Worm (Caenorhabditis elegans) whole organism, young adult: ENCODE data around the gene C45B2.2.

Experiments
- F23B12.7 ChIP-seq: sonication (generic microtip); optimal IDR thresholded peaks from 2 replicates; lab custom pipeline; 2017; ENCODE audit warnings: missing genetic modification characterization, mild to moderate bottlenecking, missing compliant biosample characterization, antibody characterized with exemption, moderate library complexity; ENCODE audit not compliant: insufficient read depth
- Y53G8AR.9 ChIP-seq: fragments of 200-800 bp; sonication (Bioruptor generic); conservative IDR thresholded peaks from 2 replicates; pipeline ENCODE4 v1.3.6; 2022; ENCODE audit warnings: missing genetic modification reagents, missing genetic modification characterization, missing compliant biosample characterization
- Y95B8A.8 ChIP-seq: fragments of 200-800 bp; sonication (Bioruptor generic); IDR thresholded peaks from 2 replicates; pipeline ENCODE4 v1.3.6; 2022; ENCODE audit warnings: missing genetic modification reagents, missing genetic modification characterization, missing compliant biosample characterization
- ceh-100 ChIP-seq: fragments of 200-800 bp; sonication (Bioruptor generic); IDR thresholded peaks from 2 replicates; pipeline ENCODE4 v1.3.6; 2022; ENCODE audit warnings: missing genetic modification reagents, missing genetic modification characterization, missing compliant biosample characterization
- ceh-58 ChIP-seq: fragments of 200-800 bp; sonication (Bioruptor generic); IDR thresholded peaks from 2 replicates; pipeline ENCODE4 v1.3.6; 2022; ENCODE audit warnings: missing genetic modification characterization, missing compliant biosample characterization
- ceh-79 ChIP-seq: sonication (generic microtip); optimal IDR thresholded peaks from 2 replicates; lab custom pipeline; 2017; ENCODE audit warnings: mild to moderate bottlenecking, missing genetic modification characterization, missing compliant biosample characterization
- lsy-27 ChIP-seq: sonication (generic microtip); optimal IDR thresholded peaks from 2 replicates; lab custom pipeline; 2017; ENCODE audit warnings: missing genetic modification characterization, mild to moderate bottlenecking, missing compliant biosample characterization, antibody characterized with exemption, missing genotype, borderline replicate concordance; ENCODE audit not compliant: insufficient read depth
- nfya-2 ChIP-seq: fragments of 200-800 bp; sonication (Bioruptor generic); IDR thresholded peaks from 2 replicates; pipeline ENCODE4 v1.3.6; 2022; ENCODE audit warnings: missing genetic modification reagents, missing genetic modification characterization, missing compliant biosample characterization
- nhr-90 ChIP-seq: sonication (generic microtip); optimal IDR thresholded peaks from 2 replicates; lab custom pipeline; 2016; ENCODE audit warnings: missing genotype, mild to moderate bottlenecking, missing genetic modification characterization, missing compliant biosample characterization
- pha-4 ChIP-seq: fragments of 150-350 bp; sonication (generic microtip); optimal IDR thresholded peaks from 2 replicates; lab custom pipeline; 2014; ENCODE audit warnings: missing biosample characterization, missing genetic modification reagents, missing genetic modification characterization
- snpc-4 ChIP-seq, 5 experiments: fragments of 150-350 bp in 1 of 5; sonication (generic microtip) in 4 of 5; optimal IDR thresholded peaks; 2 replicates each; lab custom pipeline; 2014 to 2018; ENCODE audit warnings: missing genetic modification characterization in 5 of 5, missing biosample characterization in 3 of 5, antibody characterized with exemption in 2 of 5, mild to moderate bottlenecking in 2 of 5, missing compliant biosample characterization in 2 of 5, missing genotype in 2 of 5, moderate library complexity in 2 of 5, missing genetic modification reagents in 1 of 5
- ztf-18 ChIP-seq: sonication (generic microtip); optimal IDR thresholded peaks from 2 replicates; lab custom pipeline; 2016; ENCODE audit warnings: missing genotype, mild to moderate bottlenecking, missing genetic modification characterization, missing compliant biosample characterization

- TF ChIP-seq lsy-27 (tag; lab: Kevin White, UChicago) (no peak), ceh-58 (GFP tag; lab: Robert Waterston, UW) (no peak), nhr-90 (no peak), pha-4 (tag; lab: Kevin White, UChicago) (no peak), nfya-2 (GFP tag; lab: Robert Waterston, UW) (no peak), F23B12.7 (tag; lab: Kevin White, UChicago) (no peak), Y53G8AR.9 (GFP tag; lab: Robert Waterston, UW) (no peak), ceh-100 (GFP tag; lab: Robert Waterston, UW) (no peak), snpc-4 (GFP tag; optimal IDR thresholded peaks at IDR 0.05; lab: Kevin White, UChicago) (no peak), snpc-4 (tag; optimal IDR thresholded peaks at IDR 0.05; lab: Kevin White, UChicago) (no peak), ceh-79 (tag; lab: Kevin White, UChicago) (no peak), Y95B8A.8 (GFP tag; lab: Robert Waterston, UW) (no peak), ztf-18 (no peak)
Measured at ce11 chrX:6097551-6097950, 13.0 kb downstream of the C45B2.2 start, which contains the start of gene C15H9.4.
